Fruit fly (Drosophila melanogaster): Measurements from ENCODE around the gene CG13405.

dm6 chr3L:104076-104475 is 28.9 kb upstream of the CG13405 start:
- no peak for TF ChIP-seq Sin3A (optimal IDR thresholded peaks at IDR 0.05)
- no peak for TF ChIP-seq Myc (optimal IDR thresholded peaks at IDR 0.05)
- TF ChIP-seq ttk (optimal IDR thresholded peaks at IDR 0.05) = no peak
- no peak for TF ChIP-seq insv (optimal IDR thresholded peaks at IDR 0.05)
- no peak for TF ChIP-seq h (optimal IDR thresholded peaks at IDR 0.05)
- TF ChIP-seq psq (optimal IDR thresholded peaks at IDR 0.05) = no peak

Measured in Kc167 (cell line).